Worm (Caenorhabditis elegans): ENCODE data around the gene C45B2.2.

C45B2.2 gene

ce11 chrX:6050849-6051248 lies 33.7 kb upstream of the C45B2.2 start:
- no peak for TF ChIP-seq ets-7 (tag; optimal IDR thresholded peaks at IDR 0.05)
- TF ChIP-seq tbx-37 (GFP tag; conservative IDR thresholded peaks at IDR 0.05) = no peak
- TF ChIP-seq B0310.2 (tag; optimal IDR thresholded peaks at IDR 0.05) = no peak
- no peak for TF ChIP-seq flt-1 (GFP tag; IDR thresholded peaks at IDR 0.05)
- TF ChIP-seq ceh-36 (tag; optimal IDR thresholded peaks at IDR 0.05) = no peak
- no peak for TF ChIP-seq tra-4 (tag; optimal IDR thresholded peaks at IDR 0.05)
- no peak for TF ChIP-seq tbx-11 (GFP tag; IDR thresholded peaks at IDR 0.05)
- no peak for TF ChIP-seq sea-1 (GFP tag; conservative IDR thresholded peaks at IDR 0.05)
- TF ChIP-seq pes-1 (GFP tag; IDR thresholded peaks at IDR 0.05) = no peak
- no peak for TF ChIP-seq hmg-4 (GFP tag; optimal IDR thresholded peaks at IDR 0.05)
- no peak for TF ChIP-seq hmbx-1 (tag; optimal IDR thresholded peaks at IDR 0.05)
- TF ChIP-seq scrt-1 (GFP tag; IDR thresholded peaks at IDR 0.05) = no peak
- no peak for TF ChIP-seq aly-1 (tag; optimal IDR thresholded peaks at IDR 0.05)
- TF ChIP-seq hnd-1 (tag; optimal IDR thresholded peaks at IDR 0.05) = no peak

ce11 chrX:6052744-6053143 lies 31.8 kb upstream of the C45B2.2 start, which contains the start of gene C45B2.6:
Gene C45B2.6 (plus strand): TSS chrX:6052879.
- TF ChIP-seq hmg-4 (GFP tag; optimal IDR thresholded peaks at IDR 0.05) (no peak), pes-1 (GFP tag; IDR thresholded peaks at IDR 0.05) (no peak), tbx-11 (GFP tag; IDR thresholded peaks at IDR 0.05) (no peak), sea-1 (GFP tag; conservative IDR thresholded peaks at IDR 0.05) (no peak), ets-7 (tag; optimal IDR thresholded peaks at IDR 0.05) (no peak), F13C5.2 (tag; optimal IDR thresholded peaks at IDR 0.05) (no peak)

- no peak for TF ChIP-seq hmg-4 (GFP tag; optimal IDR thresholded peaks at IDR 0.05)
Observed at ce11 chrX:6057580-6058305, 26.8 kb upstream of the C45B2.2 start, which contains the start of gene gln-1. Gene gln-1 (plus strand): TSS chrX:6058255.

- TF ChIP-seq aly-1 (tag; optimal IDR thresholded peaks at IDR 0.05) = no peak
- no peak for TF ChIP-seq F13C5.2 (tag; optimal IDR thresholded peaks at IDR 0.05)
- no peak for TF ChIP-seq ceh-13 (GFP tag; optimal IDR thresholded peaks at IDR 0.05)
- no peak for TF ChIP-seq sea-1 (GFP tag; conservative IDR thresholded peaks at IDR 0.05)
- no peak for TF ChIP-seq tbx-11 (GFP tag; IDR thresholded peaks at IDR 0.05)
- no peak for TF ChIP-seq pes-1 (GFP tag; IDR thresholded peaks at IDR 0.05)
- no peak for TF ChIP-seq hmg-4 (GFP tag; optimal IDR thresholded peaks at IDR 0.05)
- TF ChIP-seq ama-1 (optimal IDR thresholded peaks at IDR 0.05) = no peak
- TF ChIP-seq tbx-37 (GFP tag; conservative IDR thresholded peaks at IDR 0.05) = no peak
- TF ChIP-seq ets-7 (tag; optimal IDR thresholded peaks at IDR 0.05) = no peak
- no peak for TF ChIP-seq ceh-36 (tag; optimal IDR thresholded peaks at IDR 0.05)
- TF ChIP-seq scrt-1 (GFP tag; IDR thresholded peaks at IDR 0.05) = no peak
- TF ChIP-seq hmbx-1 (tag; optimal IDR thresholded peaks at IDR 0.05) = no peak
- TF ChIP-seq B0310.2 (tag; optimal IDR thresholded peaks at IDR 0.05) = no peak
- no peak for TF ChIP-seq tra-4 (tag; optimal IDR thresholded peaks at IDR 0.05)
- TF ChIP-seq hnd-1 (tag; optimal IDR thresholded peaks at IDR 0.05) = no peak
- no peak for TF ChIP-seq flt-1 (GFP tag; IDR thresholded peaks at IDR 0.05)
Observed at ce11 chrX:6059163-6059782, 25.3 kb upstream of the C45B2.2 start.

ce11 chrX:6064385-6064784 lies 20.2 kb upstream of the C45B2.2 start:
- TF ChIP-seq ceh-36 (tag; optimal IDR thresholded peaks at IDR 0.05) = no peak
- no peak for TF ChIP-seq ama-1 (optimal IDR thresholded peaks at IDR 0.05)
- TF ChIP-seq aly-1 (tag; optimal IDR thresholded peaks at IDR 0.05) = no peak
- no peak for TF ChIP-seq tra-4 (tag; optimal IDR thresholded peaks at IDR 0.05)
- TF ChIP-seq ceh-13 (GFP tag; optimal IDR thresholded peaks at IDR 0.05) = no peak
- TF ChIP-seq tbx-11 (GFP tag; IDR thresholded peaks at IDR 0.05) = no peak
- no peak for TF ChIP-seq tbx-37 (GFP tag; conservative IDR thresholded peaks at IDR 0.05)
- no peak for TF ChIP-seq ets-7 (tag; optimal IDR thresholded peaks at IDR 0.05)
- TF ChIP-seq hnd-1 (tag; optimal IDR thresholded peaks at IDR 0.05) = no peak
- no peak for TF ChIP-seq F13C5.2 (tag; optimal IDR thresholded peaks at IDR 0.05)
- TF ChIP-seq hmg-4 (GFP tag; optimal IDR thresholded peaks at IDR 0.05) = no peak

ce11 chrX:6065936-6066452 lies 18.5 kb upstream of the C45B2.2 start, which contains the start of gene ptr-4:
Gene ptr-4 (minus strand): TSS chrX:6065986.
- TF ChIP-seq F13C5.2 (tag; optimal IDR thresholded peaks at IDR 0.05) (no peak), tbx-11 (GFP tag; IDR thresholded peaks at IDR 0.05) (no peak), ets-7 (tag; optimal IDR thresholded peaks at IDR 0.05) (no peak), ceh-36 (tag; optimal IDR thresholded peaks at IDR 0.05) (no peak), scrt-1 (GFP tag; IDR thresholded peaks at IDR 0.05) (no peak), B0310.2 (tag; optimal IDR thresholded peaks at IDR 0.05) (no peak), tbx-37 (GFP tag; conservative IDR thresholded peaks at IDR 0.05) (no peak), hnd-1 (tag; optimal IDR thresholded peaks at IDR 0.05) (no peak), ama-1 (optimal IDR thresholded peaks at IDR 0.05) (no peak), pes-1 (GFP tag; IDR thresholded peaks at IDR 0.05) (no peak), aly-1 (tag; optimal IDR thresholded peaks at IDR 0.05) (no peak), hmbx-1 (tag; optimal IDR thresholded peaks at IDR 0.05) (no peak), tra-4 (tag; optimal IDR thresholded peaks at IDR 0.05) (no peak), sea-1 (GFP tag; conservative IDR thresholded peaks at IDR 0.05) (no peak), ceh-13 (GFP tag; optimal IDR thresholded peaks at IDR 0.05) (no peak), hmg-4 (GFP tag; optimal IDR thresholded peaks at IDR 0.05) (no peak), flt-1 (GFP tag; IDR thresholded peaks at IDR 0.05) (no peak)

- TF ChIP-seq B0310.2 (tag; optimal IDR thresholded peaks at IDR 0.05) (no peak), scrt-1 (GFP tag; IDR thresholded peaks at IDR 0.05) (no peak), ceh-36 (tag; optimal IDR thresholded peaks at IDR 0.05) (no peak), ceh-13 (GFP tag; optimal IDR thresholded peaks at IDR 0.05) (no peak), pes-1 (GFP tag; IDR thresholded peaks at IDR 0.05) (no peak), tbx-37 (GFP tag; conservative IDR thresholded peaks at IDR 0.05) (no peak), hnd-1 (tag; optimal IDR thresholded peaks at IDR 0.05) (no peak), flt-1 (GFP tag; IDR thresholded peaks at IDR 0.05) (no peak), hmg-4 (GFP tag; optimal IDR thresholded peaks at IDR 0.05) (no peak), F13C5.2 (tag; optimal IDR thresholded peaks at IDR 0.05) (no peak), tra-4 (tag; optimal IDR thresholded peaks at IDR 0.05) (no peak)
Observed at ce11 chrX:6066618-6067017, 17.9 kb upstream of the C45B2.2 start.

Data from whole organism, early embryonic.